Fruit fly (Drosophila melanogaster) whole organism, embryonic: ENCODE data around the gene SerRS-m.

Source experiments
- Ada2b ChIP-seq: fragments of 200-800 bp; sonication (Bioruptor generic); IDR thresholded peaks from 2 replicates; pipeline ENCODE4 v1.3.6; 2022; ENCODE audit warnings: missing biosample characterization, missing genetic modification characterization
- CG1024 ChIP-seq: fragments of 200-800 bp; sonication (Bioruptor generic); IDR thresholded peaks from 2 replicates; pipeline ENCODE4 v1.3.6; 2022; ENCODE audit warnings: missing biosample characterization, missing genetic modification characterization
- CG11504 ChIP-seq: fragments of 200-800 bp; sonication (Bioruptor generic); optimal IDR thresholded peaks from 3 replicates; lab custom pipeline; 2019; ENCODE audit warnings: missing biosample characterization, mild to moderate bottlenecking, missing genetic modification characterization, moderate library complexity
- CG17186 ChIP-seq: fragments of 200-800 bp; sonication (Bioruptor generic); optimal IDR thresholded peaks from 3 replicates; lab custom pipeline; 2017; ENCODE audit warnings: missing biosample characterization, missing genetic modification reagents, missing genetic modification characterization
- CG17359 ChIP-seq: fragments of 200-800 bp; sonication (Bioruptor generic); optimal IDR thresholded peaks from 3 replicates; lab custom pipeline; 2018; ENCODE audit warnings: missing biosample characterization, mild to moderate bottlenecking, missing genetic modification characterization, moderate library complexity
- CG17385 ChIP-seq: fragments of 200-800 bp; sonication (Bioruptor generic); optimal IDR thresholded peaks from 3 replicates; lab custom pipeline; 2018; ENCODE audit warnings: missing biosample characterization, mild to moderate bottlenecking, missing genetic modification characterization
- CG17568 ChIP-seq: fragments of 200-800 bp; sonication (Bioruptor generic); optimal IDR thresholded peaks from 2 replicates; lab custom pipeline; 2018; ENCODE audit warnings: missing biosample characterization, mild to moderate bottlenecking, missing genetic modification characterization, moderate library complexity
- CG2116 ChIP-seq: fragments of 200-800 bp; sonication (Bioruptor generic); optimal IDR thresholded peaks from 3 replicates; lab custom pipeline; 2018; ENCODE audit warnings: missing biosample characterization, mild to moderate bottlenecking, missing genetic modification characterization
- CG30403 ChIP-seq: fragments of 200-800 bp; sonication (Bioruptor generic); optimal IDR thresholded peaks from 3 replicates; lab custom pipeline; 2016; ENCODE audit warnings: missing biosample characterization, missing genetic modification characterization
- CG31365 ChIP-seq: fragments of 200-800 bp; sonication (Bioruptor generic); optimal IDR thresholded peaks from 2 replicates; lab custom pipeline; 2018; ENCODE audit warnings: missing biosample characterization, mild to moderate bottlenecking, missing genetic modification characterization
- CG31441 ChIP-seq: fragments of 200-800 bp; sonication (Bioruptor generic); IDR thresholded peaks from 2 replicates; pipeline ENCODE4 v1.3.6; 2022; ENCODE audit warnings: missing biosample characterization, missing genetic modification characterization
- CG3726 ChIP-seq: fragments of 200-800 bp; sonication (Bioruptor generic); IDR thresholded peaks from 3 replicates; pipeline ENCODE4, ENCODE4 v1.3.6; 2022; ENCODE audit warnings: missing biosample characterization, missing genetic modification characterization
- CG3838 ChIP-seq: fragments of 200-800 bp; sonication (Bioruptor generic); optimal IDR thresholded peaks from 3 replicates; lab custom pipeline; 2016; ENCODE audit warnings: missing biosample characterization, missing genetic modification characterization
- CG5180 ChIP-seq: fragments of 200-800 bp; sonication (Bioruptor generic); optimal IDR thresholded peaks from 3 replicates; lab custom pipeline; 2017; ENCODE audit warnings: missing biosample characterization, missing genetic modification characterization, mild to moderate bottlenecking, moderate library complexity, missing genetic modification reagents
- CG7357 ChIP-seq: fragments of 200-800 bp; sonication (Bioruptor generic); IDR thresholded peaks from 3 replicates; pipeline ENCODE4 v1.3.6; 2022; ENCODE audit warnings: missing biosample characterization, missing genetic modification characterization
- CG7556 ChIP-seq: fragments of 200-800 bp; sonication (Bioruptor generic); optimal IDR thresholded peaks from 2 replicates; lab custom pipeline; 2017; ENCODE audit warnings: missing biosample characterization, mild to moderate bottlenecking, missing genetic modification characterization
- CG7963 ChIP-seq: fragments of 200-800 bp; sonication (Bioruptor generic); IDR thresholded peaks from 3 replicates; pipeline ENCODE4 v1.3.6; 2022; ENCODE audit warnings: missing biosample characterization, missing genetic modification characterization; ENCODE audit not compliant: partially characterized antibody
- CG8765 ChIP-seq: fragments of 200-800 bp; sonication (Bioruptor generic); IDR thresholded peaks from 2 replicates; pipeline ENCODE4 v1.3.6; 2022; ENCODE audit warnings: missing biosample characterization, missing genetic modification characterization
- Dll ChIP-seq: fragments of 200-800 bp; sonication (Bioruptor generic); IDR thresholded peaks from 4 replicates; pipeline ENCODE4 v1.3.6; 2022; ENCODE audit warnings: missing biosample characterization, missing genetic modification characterization; ENCODE audit not compliant: partially characterized antibody
- Dref ChIP-seq: fragments of 200-800 bp; sonication (Bioruptor generic); IDR thresholded peaks from 2 replicates; pipeline ENCODE4 v1.3.6; 2022; ENCODE audit warnings: missing biosample characterization, missing genetic modification characterization
- Drgx ChIP-seq: fragments of 200-800 bp; sonication (Bioruptor generic); IDR thresholded peaks from 2 replicates; pipeline ENCODE4 v1.3.6; 2022; ENCODE audit warnings: missing biosample characterization, missing genetic modification characterization
- E2f2 ChIP-seq: fragments of 200-800 bp; sonication (Bioruptor generic); IDR thresholded peaks from 2 replicates; pipeline ENCODE4 v1.3.6; 2022; ENCODE audit warnings: missing biosample characterization, missing genetic modification characterization
- Ets97D ChIP-seq: fragments of 200-800 bp; sonication (Bioruptor generic); optimal IDR thresholded peaks from 3 replicates; lab custom pipeline; 2016; ENCODE audit warnings: missing biosample characterization, missing genetic modification characterization
- H2.0 ChIP-seq: fragments of 200-800 bp; sonication (Bioruptor generic); IDR thresholded peaks from 2 replicates; pipeline ENCODE4 v1.3.6; 2022; ENCODE audit warnings: missing biosample characterization, missing genetic modification characterization
- HLHmδ ChIP-seq: fragments of 200-800 bp; sonication (Bioruptor generic); optimal IDR thresholded peaks from 2 replicates; lab custom pipeline; 2018; ENCODE audit warnings: missing biosample characterization, mild to moderate bottlenecking, missing genetic modification characterization, moderate library complexity
- Jarid2 ChIP-seq: fragments of 200-800 bp; sonication (Bioruptor generic); optimal IDR thresholded peaks from 3 replicates; lab custom pipeline; 2017; ENCODE audit warnings: mild to moderate bottlenecking, missing biosample characterization, missing genetic modification reagents, missing genetic modification characterization
- Mes4 ChIP-seq: fragments of 200-800 bp; sonication (Bioruptor generic); optimal IDR thresholded peaks from 2 replicates; lab custom pipeline; 2016; ENCODE audit warnings: missing biosample characterization, missing genetic modification characterization
- NFAT ChIP-seq: fragments of 200-800 bp; sonication (Bioruptor generic); IDR thresholded peaks from 2 replicates; pipeline ENCODE4 v1.3.6; 2022; ENCODE audit warnings: missing biosample characterization, missing genetic modification characterization
- Nf-YA ChIP-seq: fragments of 200-800 bp; sonication (Bioruptor generic); IDR thresholded peaks from 2 replicates; pipeline ENCODE4 v1.3.6; 2022; ENCODE audit warnings: missing biosample characterization, missing genetic modification characterization
- Nf-YC ChIP-seq: fragments of 200-800 bp; optimal IDR thresholded peaks from 3 replicates; lab custom pipeline; 2019; ENCODE audit warnings: missing biosample characterization, mild to moderate bottlenecking, missing genetic modification characterization, moderate library complexity
- Oli ChIP-seq: fragments of 200-800 bp; sonication (Bioruptor generic); optimal IDR thresholded peaks from 2 replicates; lab custom pipeline; 2018; ENCODE audit warnings: missing biosample characterization, mild to moderate bottlenecking, missing genetic modification characterization, moderate library complexity
- Sry-β ChIP-seq: fragments of 200-800 bp; sonication (Bioruptor generic); optimal IDR thresholded peaks from 2 replicates; lab custom pipeline; 2018; ENCODE audit warnings: missing biosample characterization, mild to moderate bottlenecking, missing genetic modification characterization, moderate library complexity
- Sry-δ ChIP-seq: fragments of 200-800 bp; sonication (Bioruptor generic); optimal IDR thresholded peaks from 2 replicates; lab custom pipeline; 2016; ENCODE audit warnings: missing biosample characterization, missing genetic modification characterization
- Ssrp ChIP-seq: fragments of 200-800 bp; sonication (Bioruptor generic); optimal IDR thresholded peaks from 2 replicates; lab custom pipeline; 2018; ENCODE audit warnings: missing biosample characterization, mild to moderate bottlenecking, missing genetic modification characterization, moderate library complexity
- Vsx1 ChIP-seq: fragments of 200-800 bp; sonication (Bioruptor generic); optimal IDR thresholded peaks from 2 replicates; lab custom pipeline; 2017; ENCODE audit warnings: missing biosample characterization, mild to moderate bottlenecking, missing genetic modification characterization, missing genetic modification reagents
- br ChIP-seq: fragments of >200 bp; optimal IDR thresholded peaks from 2 replicates; lab custom pipeline; 2017
- caup ChIP-seq: fragments of 200-800 bp; sonication (Bioruptor generic); optimal IDR thresholded peaks from 3 replicates; lab custom pipeline; 2017; ENCODE audit warnings: missing biosample characterization, mild to moderate bottlenecking, missing genetic modification characterization, moderate library complexity; ENCODE audit not compliant: severe bottlenecking
- fru ChIP-seq: fragments of >200 bp; optimal IDR thresholded peaks from 2 replicates; lab custom pipeline; 2017
- gcm2 ChIP-seq: fragments of 200-800 bp; sonication (Bioruptor generic); optimal IDR thresholded peaks from 2 replicates; lab custom pipeline; 2016; ENCODE audit warnings: missing biosample characterization, missing genetic modification characterization
- gro ChIP-seq: fragments of 200-800 bp; sonication (Bioruptor generic); optimal IDR thresholded peaks from 2 replicates; lab custom pipeline; 2016; ENCODE audit warnings: missing biosample characterization, missing genetic modification characterization
- ham ChIP-seq: fragments of 200-800 bp; sonication (Bioruptor generic); IDR thresholded peaks from 2 replicates; pipeline ENCODE4 v1.3.6; 2022; ENCODE audit warnings: missing biosample characterization, missing genetic modification characterization
- pita ChIP-seq: fragments of 200-800 bp; sonication (Bioruptor generic); optimal IDR thresholded peaks from 2 replicates; lab custom pipeline; 2017; ENCODE audit warnings: missing biosample characterization, mild to moderate bottlenecking, missing genetic modification characterization
- row ChIP-seq: fragments of 200-800 bp; sonication (Bioruptor generic); IDR thresholded peaks from 3 replicates; pipeline ENCODE4 v1.3.6; 2022; ENCODE audit warnings: missing biosample characterization, missing genetic modification characterization
- sd ChIP-seq: fragments of 200-800 bp; sonication (Bioruptor generic); optimal IDR thresholded peaks from 3 replicates; lab custom pipeline; 2018; ENCODE audit warnings: missing biosample characterization, mild to moderate bottlenecking, missing genetic modification characterization, moderate library complexity
- sens ChIP-seq: fragments of 200-800 bp; sonication (Bioruptor generic); peaks from one replicate; lab custom pipeline; 2016; ENCODE audit warnings: missing biosample characterization, missing genetic modification characterization
- slou ChIP-seq: fragments of 200-800 bp; sonication (Bioruptor generic); optimal IDR thresholded peaks from 3 replicates; lab custom pipeline; 2016; ENCODE audit warnings: missing biosample characterization, missing genetic modification characterization
- stwl ChIP-seq: fragments of 200-800 bp; sonication (Bioruptor generic); optimal IDR thresholded peaks from 3 replicates; lab custom pipeline; 2018; ENCODE audit warnings: missing biosample characterization, mild to moderate bottlenecking, missing genetic modification characterization, moderate library complexity
- tgo ChIP-seq: fragments of 200-800 bp; sonication (Bioruptor generic); IDR thresholded peaks from 3 replicates; pipeline ENCODE4 v1.3.6; 2022; ENCODE audit warnings: missing biosample characterization, missing genetic modification characterization
- tll ChIP-seq, 2 experiments: fragments of 200-800 bp in 1 of 2; fragments of >200 bp in 1 of 2; sonication (Bioruptor generic) in 1 of 2; optimal IDR thresholded peaks; 2 replicates each; lab custom pipeline; 2017 to 2019; ENCODE audit warnings: missing biosample characterization in 2 of 2, missing genetic modification characterization in 2 of 2, mild to moderate bottlenecking in 1 of 2, moderate library complexity in 1 of 2
- vnd ChIP-seq: fragments of 200-800 bp; sonication (Bioruptor generic); IDR thresholded peaks from 3 replicates; pipeline ENCODE4 v1.3.6; 2022; ENCODE audit warnings: missing biosample characterization, missing genetic modification characterization; ENCODE audit not compliant: partially characterized antibody
- wek ChIP-seq: fragments of 200-800 bp; sonication (Bioruptor generic); optimal IDR thresholded peaks from 3 replicates; lab custom pipeline; 2018; ENCODE audit warnings: missing biosample characterization, mild to moderate bottlenecking, missing genetic modification characterization, moderate library complexity
- zfh1 ChIP-seq: fragments of 200-800 bp; sonication (Bioruptor generic); IDR thresholded peaks from 3 replicates; pipeline ENCODE4 v1.3.6; 2022; ENCODE audit warnings: missing biosample characterization, missing genetic modification characterization

SerRS-m gene

DNA sequence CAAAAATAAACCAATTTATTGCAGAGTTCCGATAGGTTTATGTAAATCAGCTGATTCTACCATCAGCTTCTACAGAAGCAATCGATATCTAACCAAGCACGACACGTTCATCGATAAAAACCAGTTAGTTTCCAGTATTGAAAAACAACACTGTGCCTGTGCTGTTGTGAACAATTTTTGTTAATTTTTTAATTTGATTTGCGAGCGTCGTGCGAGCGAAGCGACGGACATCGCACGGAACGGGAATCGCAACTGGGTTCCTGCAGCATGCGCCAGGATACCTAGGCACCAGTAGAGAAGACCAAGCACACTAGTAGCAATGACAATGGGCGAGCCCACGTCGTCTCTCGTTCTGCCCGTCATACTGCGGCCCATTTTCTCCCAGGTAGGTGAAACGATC is 31.4 kb downstream of the SerRS-m start, which contains the start of the genes Ccm3 and CG6136 (continued):
- TF ChIP-seq caup (GFP tag; lab: Kevin White, UChicago), result peak; percentile 69
- no peak for TF ChIP-seq CG17359 (tag; lab: Kevin White, UChicago)
- TF ChIP-seq Ada2b (GFP tag; lab: Robert Waterston, UW), result no peak
- TF ChIP-seq CG7556 (GFP tag; lab: Kevin White, UChicago), result no peak
- peak; percentile 87 for TF ChIP-seq vnd (GFP tag; lab: Robert Waterston, UW)
- peak; percentile 78 for TF ChIP-seq gro (GFP tag; lab: Kevin White, UChicago)
- peak; percentile 68 for TF ChIP-seq sens (GFP tag; lab: Kevin White, UChicago)
- peak; percentile 80 for TF ChIP-seq Sry-δ
- TF ChIP-seq Sry-β (GFP tag; lab: Kevin White, UChicago), result no peak
- peak; percentile 80 for TF ChIP-seq stwl (tag; lab: Kevin White, UChicago)
- no peak for TF ChIP-seq Jarid2 (GFP tag; lab: Kevin White, UChicago)
- TF ChIP-seq tll (GFP tag; optimal IDR thresholded peaks at IDR 0.05; lab: Kevin White, UChicago), result no peak
- no peak for TF ChIP-seq Nf-YA (GFP tag; lab: Robert Waterston, UW)
- TF ChIP-seq br, result no peak
- no peak for TF ChIP-seq CG3726 (GFP tag; lab: Robert Waterston, UW)
- TF ChIP-seq CG17385 (GFP tag; lab: Kevin White, UChicago), result peak; percentile 41
- peak; percentile 24 for TF ChIP-seq H2.0 (GFP tag; lab: Robert Waterston, UW)
- TF ChIP-seq Ets97D (GFP tag; lab: Kevin White, UChicago), result peak; percentile 76
- TF ChIP-seq Drgx (GFP tag; lab: Robert Waterston, UW), result 0 out of 2 replicates have a peak, but pooled peaks have one; percentile 20
- no peak for TF ChIP-seq ham
- TF ChIP-seq Oli (tag; lab: Kevin White, UChicago), result no peak
- TF ChIP-seq CG8765 (GFP tag; lab: Robert Waterston, UW), result no peak
- TF ChIP-seq CG7963 (GFP tag; lab: Robert Waterston, UW), result peak; percentile 83
- no peak for TF ChIP-seq CG11504 (tag; lab: Kevin White, UChicago)
- no peak for TF ChIP-seq Ssrp (tag; lab: Kevin White, UChicago)
- TF ChIP-seq CG2116, result peak; percentile 90
- TF ChIP-seq CG30403 (GFP tag; lab: Kevin White, UChicago), result peak; percentile 41
- TF ChIP-seq CG31365 (tag; lab: Kevin White, UChicago), result no peak
- peak; percentile 46 for TF ChIP-seq Nf-YC (tag; lab: Kevin White, UChicago)
- TF ChIP-seq fru, result no peak
- no peak for TF ChIP-seq pita (GFP tag; lab: Kevin White, UChicago)
- peak; percentile 5 for TF ChIP-seq gcm2 (GFP tag; lab: Kevin White, UChicago)
- no peak for TF ChIP-seq sd (tag; lab: Kevin White, UChicago)
- no peak for TF ChIP-seq Mes4 (GFP tag; lab: Kevin White, UChicago)
- TF ChIP-seq CG17568 (GFP tag; lab: Kevin White, UChicago), result no peak
- no peak for TF ChIP-seq CG1024 (GFP tag; lab: Robert Waterston, UW)
- TF ChIP-seq slou (GFP tag; lab: Kevin White, UChicago), result no peak
- TF ChIP-seq tgo, result no peak; the same call in 2 of the 3 replicates
- TF ChIP-seq CG17186 (GFP tag; lab: Kevin White, UChicago), result peak; percentile 52
- peak; percentile 91 for TF ChIP-seq Dll (GFP tag; lab: Robert Waterston, UW)
- peak; percentile 17; the same call in 1 of the 3 replicates for TF ChIP-seq row (GFP tag; lab: Robert Waterston, UW)
- no peak for TF ChIP-seq wek
- peak; percentile 66 for TF ChIP-seq E2f2
- no peak for TF ChIP-seq CG31441
- TF ChIP-seq CG3838 (GFP tag; lab: Kevin White, UChicago), result no peak
- no peak for TF ChIP-seq HLHmδ (GFP tag; lab: Kevin White, UChicago)
- peak; percentile 97 for TF ChIP-seq Dref
- peak; percentile 70; the same call in 2 of the 3 replicates for TF ChIP-seq zfh1
- no peak for TF ChIP-seq CG7357
- no peak for TF ChIP-seq Vsx1 (GFP tag; lab: Kevin White, UChicago)
- no peak for TF ChIP-seq CG5180
- peak; percentile 61; the same call in 1 of the 2 replicates for TF ChIP-seq NFAT
